Fruit fly (Drosophila melanogaster): Measurements from ENCODE around the gene eIF3a.
A peak's percentile ranks its signal among the peaks of the same experiment; 100 is the strongest.

Gene eIF3a

dm6 chr3R:4399810-4400496, 33.7 kb downstream of the eIF3a start (continued):
- TF ChIP-seq CG7745 (tag; optimal IDR thresholded peaks at IDR 0.05): no peak
- no peak for TF ChIP-seq CG3726 (GFP tag; IDR thresholded peaks at IDR 0.05)
- no peak for TF ChIP-seq Taf1 (GFP tag; IDR thresholded peaks at IDR 0.05)
- peak; percentile 23; the same call in 1 of the 2 replicates for TF ChIP-seq lmd (GFP tag; IDR thresholded peaks at IDR 0.05)
- TF ChIP-seq Ets65A (GFP tag): peak; percentile 75
- TF ChIP-seq CG14710 (tag; optimal IDR thresholded peaks at IDR 0.05): peak; percentile 73
- TF ChIP-seq HLH3B (GFP tag; IDR thresholded peaks at IDR 0.05): peak; percentile 7; the same call in 1 of the 2 replicates
- TF ChIP-seq slbo (GFP tag; IDR thresholded peaks at IDR 0.05): peak; percentile 61
- peak; percentile 44 for TF ChIP-seq CG30403 (GFP tag; optimal IDR thresholded peaks at IDR 0.05)
- TF ChIP-seq grau (tag; optimal IDR thresholded peaks at IDR 0.05): peak; percentile 30
- peak; percentile 57; the same call in 1 of the 2 replicates for TF ChIP-seq NFAT (GFP tag; IDR thresholded peaks at IDR 0.05)
- peak; percentile 22 for TF ChIP-seq zen (tag; optimal IDR thresholded peaks at IDR 0.05)
- 0 out of 4 replicates have a peak, but pooled peaks have one; percentile 29 for TF ChIP-seq Gug (GFP tag; IDR thresholded peaks at IDR 0.05)
- TF ChIP-seq fd96Cb (tag; optimal IDR thresholded peaks at IDR 0.05): peak; percentile 10
- peak; percentile 1 for TF ChIP-seq CG15269 (tag; optimal IDR thresholded peaks at IDR 0.05)
- TF ChIP-seq Sry-δ (GFP tag; optimal IDR thresholded peaks at IDR 0.05): peak; percentile 17
- TF ChIP-seq MESR4 (GFP tag; optimal IDR thresholded peaks at IDR 0.05): peak; percentile 85
- no peak for TF ChIP-seq Six4 (GFP tag; optimal IDR thresholded peaks at IDR 0.05)
- peak; percentile 96 for TF ChIP-seq CG7357 (GFP tag; IDR thresholded peaks at IDR 0.05)
- peak; percentile 69 for TF ChIP-seq MBD-R2 (GFP tag; IDR thresholded peaks at IDR 0.05)
- TF ChIP-seq sug (tag; optimal IDR thresholded peaks at IDR 0.05): peak; percentile 36
- TF ChIP-seq CG13424 (tag; optimal IDR thresholded peaks at IDR 0.05): peak; percentile 9
- TF ChIP-seq CG2712 (tag; optimal IDR thresholded peaks at IDR 0.05): peak; percentile 43
- TF ChIP-seq unpg (GFP tag; optimal IDR thresholded peaks at IDR 0.05): no peak
- TF ChIP-seq CG30020 (tag; optimal IDR thresholded peaks at IDR 0.05): peak; percentile 99
- TF ChIP-seq gt (GFP tag; IDR thresholded peaks at IDR 0.05): no peak
- TF ChIP-seq Nf-YC (tag; optimal IDR thresholded peaks at IDR 0.05): peak; percentile 2
- TF ChIP-seq Hsf (GFP tag; optimal IDR thresholded peaks at IDR 0.05): peak; percentile 26
- TF ChIP-seq CG18764 (GFP tag; optimal IDR thresholded peaks at IDR 0.05): peak; percentile 64
- TF ChIP-seq CG17802 (tag; optimal IDR thresholded peaks at IDR 0.05): peak; percentile 98
- TF ChIP-seq Sin3A (optimal IDR thresholded peaks at IDR 0.05): peak; percentile 4
- TF ChIP-seq CG9215 (GFP tag; IDR thresholded peaks at IDR 0.05): 0 out of 2 replicates have a peak, but pooled peaks have one; percentile 26
- TF ChIP-seq ranshi (GFP tag; IDR thresholded peaks at IDR 0.05): 0 out of 2 replicates have a peak, but pooled peaks have one; percentile 22
- peak; percentile 22 for TF ChIP-seq psq (GFP tag; optimal IDR thresholded peaks at IDR 0.05)
- TF ChIP-seq CG12391 (tag; optimal IDR thresholded peaks at IDR 0.05): peak; percentile 48
- TF ChIP-seq CG6791 (GFP tag; IDR thresholded peaks at IDR 0.05; ENCODE audit: partially characterized antibody): peak; percentile 56; the same call in 2 of the 3 replicates
- 0 out of 4 replicates have a peak, but pooled peaks have one; percentile 12 for TF ChIP-seq Dll (GFP tag; IDR thresholded peaks at IDR 0.05; ENCODE audit: partially characterized antibody)
- TF ChIP-seq CG10654 (GFP tag; optimal IDR thresholded peaks at IDR 0.05): no peak
- TF ChIP-seq Hr78 (GFP tag; optimal IDR thresholded peaks at IDR 0.05): peak in 1 of 2 experiments; percentile 37
- no peak for TF ChIP-seq luna (GFP tag; optimal IDR thresholded peaks at IDR 0.05)
- no peak for TF ChIP-seq Doc2 (GFP tag; IDR thresholded peaks at IDR 0.05)
- peak; percentile 78 for TF ChIP-seq Dref (GFP tag; IDR thresholded peaks at IDR 0.05)
- TF ChIP-seq CG8290 (GFP tag; optimal IDR thresholded peaks at IDR 0.05): no peak
- no peak for TF ChIP-seq CG8290 (tag; optimal IDR thresholded peaks at IDR 0.05)
- no peak for TF ChIP-seq Hand (GFP tag; optimal IDR thresholded peaks at IDR 0.05)
- no peak for TF ChIP-seq CG3407 (GFP tag; optimal IDR thresholded peaks at IDR 0.05)
- no peak for TF ChIP-seq CG16863 (GFP tag; optimal IDR thresholded peaks at IDR 0.05)
- peak; percentile 1 for TF ChIP-seq CG15514 (GFP tag; optimal IDR thresholded peaks at IDR 0.05)
- TF ChIP-seq Hr3 (GFP tag; optimal IDR thresholded peaks at IDR 0.05): peak; percentile 39
- peak; percentile 40 for TF ChIP-seq CG4617 (GFP tag; optimal IDR thresholded peaks at IDR 0.05; ENCODE audit: borderline replicate concordance)

Data from whole organism, embryonic.